Worm (Caenorhabditis elegans) whole organism, L4 larva: ENCODE results near the gene sth-1.

ENCODE experiments used
- T26A8.4 ChIP-seq: fragments of 200-800 bp; sonication (Bioruptor generic); IDR thresholded peaks from 2 replicates; pipeline ENCODE4 v1.3.6; 2022; ENCODE audit warnings: missing genetic modification characterization, missing compliant biosample characterization
- Y75B8A.6 ChIP-seq: fragments of 200-800 bp; sonication (Bioruptor generic); IDR thresholded peaks from 2 replicates; pipeline ENCODE4 v1.3.6; 2022; ENCODE audit warnings: missing genetic modification reagents, missing genetic modification characterization, missing compliant biosample characterization
- aha-1 ChIP-seq: fragments of 150-350 bp; peaks from one replicate; lab custom pipeline; 2014; ENCODE audit warnings: missing biosample characterization, missing genetic modification characterization
- attf-4 ChIP-seq: sonication (generic microtip); optimal IDR thresholded peaks from 3 replicates; lab custom pipeline; 2017; ENCODE audit warnings: missing biosample characterization, missing genetic modification characterization
- ceh-28 ChIP-seq: fragments of 150-350 bp; optimal IDR thresholded peaks from 2 replicates; lab custom pipeline; 2014; ENCODE audit warnings: missing biosample characterization, missing genetic modification reagents, missing genetic modification characterization
- ceh-32 ChIP-seq: sonication (generic microtip); optimal IDR thresholded peaks from 2 replicates; lab custom pipeline; 2016; ENCODE audit warnings: mild to moderate bottlenecking, missing genetic modification characterization, missing compliant biosample characterization; ENCODE audit not compliant: poor library complexity
- daf-12 ChIP-seq: fragments of 150-350 bp; optimal IDR thresholded peaks from 2 replicates; lab custom pipeline; 2014; ENCODE audit warnings: missing biosample characterization, missing genetic modification reagents, missing genetic modification characterization
- daf-19 ChIP-seq: fragments of 200-800 bp; sonication (Bioruptor generic); conservative IDR thresholded peaks from 2 replicates; pipeline ENCODE4 v1.3.6; 2022; ENCODE audit warnings: missing genetic modification characterization, missing compliant biosample characterization
- dpl-1 ChIP-seq: fragments of 150-350 bp; optimal IDR thresholded peaks from 2 replicates; lab custom pipeline; 2014; ENCODE audit warnings: missing biosample characterization, missing genetic modification reagents, missing genetic modification characterization
- duxl-1 ChIP-seq: sonication (generic microtip); optimal IDR thresholded peaks from 2 replicates; lab custom pipeline; 2016; ENCODE audit warnings: mild to moderate bottlenecking, missing genetic modification characterization, moderate library complexity, missing compliant biosample characterization; ENCODE audit not compliant: poor library complexity
- dve-1 ChIP-seq: sonication (generic microtip); optimal IDR thresholded peaks from 2 replicates; lab custom pipeline; 2017; ENCODE audit warnings: antibody characterized with exemption, mild to moderate bottlenecking, missing genetic modification characterization, missing compliant biosample characterization; ENCODE audit not compliant: insufficient read depth
- fkh-10 ChIP-seq: fragments of 150-350 bp; optimal IDR thresholded peaks from 2 replicates; lab custom pipeline; 2014; ENCODE audit warnings: missing biosample characterization, missing genetic modification reagents, missing genetic modification characterization
- hlh-11 ChIP-seq: fragments of 200-800 bp; sonication (Bioruptor generic); optimal IDR thresholded peaks from 2 replicates; lab custom pipeline; 2018; ENCODE audit warnings: mild to moderate bottlenecking, missing genetic modification characterization, missing compliant biosample characterization
- hmg-1.1 ChIP-seq: fragments of 200-800 bp; sonication (Bioruptor generic); IDR thresholded peaks from 2 replicates; pipeline ENCODE4 v1.3.6; 2022; ENCODE audit warnings: missing genetic modification reagents, missing genetic modification characterization, missing compliant biosample characterization
- lin-1 ChIP-seq: fragments of 200-800 bp; sonication (Bioruptor generic); IDR thresholded peaks from 2 replicates; pipeline ENCODE4 v1.3.6; 2022; ENCODE audit warnings: missing genetic modification reagents, missing genetic modification characterization, missing compliant biosample characterization
- lir-3 ChIP-seq: sonication (generic microtip); optimal IDR thresholded peaks from 2 replicates; lab custom pipeline; 2016; ENCODE audit warnings: mild to moderate bottlenecking, missing genetic modification characterization, missing compliant biosample characterization
- lsy-2 ChIP-seq, 2 experiments: fragments of 150-350 bp in 1 of 2; sonication (generic microtip) in 1 of 2; optimal IDR thresholded peaks; 2 replicates each; lab custom pipeline; 2014 to 2017; ENCODE audit warnings: missing biosample characterization in 2 of 2, missing genetic modification characterization in 2 of 2
- madf-5 ChIP-seq, 2 experiments: fragments of 200-800 bp; sonication (Bioruptor generic); IDR thresholded peaks; 2 replicates each; pipeline ENCODE4 v1.3.6; 2022; ENCODE audit warnings: missing compliant biosample characterization in 2 of 2, missing genetic modification characterization in 2 of 2
- madf-9 ChIP-seq: fragments of 200-800 bp; sonication (Bioruptor generic); conservative IDR thresholded peaks from 2 replicates; pipeline ENCODE4 v1.3.6; 2022; ENCODE audit warnings: missing genetic modification reagents, missing genetic modification characterization, missing compliant biosample characterization
- mep-1 ChIP-seq: fragments of 150-350 bp; sonication (generic microtip); optimal IDR thresholded peaks from 3 replicates; lab custom pipeline; 2014; ENCODE audit warnings: missing biosample characterization, missing genetic modification characterization
- mes-2 ChIP-seq: sonication (generic microtip); optimal IDR thresholded peaks from 2 replicates; lab custom pipeline; 2016; ENCODE audit warnings: missing genotype, mild to moderate bottlenecking, missing genetic modification characterization, missing compliant biosample characterization; ENCODE audit not compliant: poor library complexity, severe bottlenecking
- mxl-3 ChIP-seq: fragments of 200-800 bp; sonication (Bioruptor generic); optimal IDR thresholded peaks from 2 replicates; lab custom pipeline; 2018; ENCODE audit warnings: mild to moderate bottlenecking, missing genetic modification characterization, missing compliant biosample characterization
- nhr-102 ChIP-seq: sonication (generic microtip); optimal IDR thresholded peaks from 2 replicates; lab custom pipeline; 2016; ENCODE audit warnings: mild to moderate bottlenecking, missing genetic modification characterization, moderate library complexity, missing compliant biosample characterization
- nhr-111 ChIP-seq: fragments of 200-800 bp; sonication (Bioruptor generic); optimal IDR thresholded peaks from 2 replicates; lab custom pipeline; 2018; ENCODE audit warnings: mild to moderate bottlenecking, missing genetic modification characterization, missing compliant biosample characterization
- nhr-25 ChIP-seq: sonication (generic microtip); optimal IDR thresholded peaks from 2 replicates; lab custom pipeline; 2017; ENCODE audit warnings: missing genetic modification characterization, mild to moderate bottlenecking, missing compliant biosample characterization, antibody characterized with exemption, moderate library complexity, borderline replicate concordance; ENCODE audit not compliant: insufficient read depth
- nhr-48 ChIP-seq: sonication (generic microtip); optimal IDR thresholded peaks from 2 replicates; lab custom pipeline; 2016; ENCODE audit warnings: mild to moderate bottlenecking, missing genetic modification characterization, missing compliant biosample characterization
- pha-4 ChIP-seq, 2 experiments: fragments of 150-350 bp in 1 of 2; fragments of 200-800 bp in 1 of 2; sonication (Bioruptor generic) in 1 of 2; IDR thresholded peaks in 1 of 2; optimal IDR thresholded peaks in 1 of 2; 2 replicates each; pipeline versions ENCODE4 v1.3.6 to Lab custom; 2014 to 2022; ENCODE audit warnings: missing genetic modification characterization in 2 of 2, missing genetic modification reagents in 2 of 2, missing biosample characterization in 1 of 2, missing compliant biosample characterization in 1 of 2
- set-16 ChIP-seq: fragments of 200-800 bp; sonication (Bioruptor generic); IDR thresholded peaks from 2 replicates; pipeline ENCODE4 v1.3.6; 2022; ENCODE audit warnings: missing genetic modification reagents, missing genetic modification characterization, missing compliant biosample characterization
- snpc-1.2 ChIP-seq: fragments of 200-800 bp; sonication (Bioruptor generic); IDR thresholded peaks from 2 replicates; pipeline ENCODE4 v1.3.6; 2022; ENCODE audit warnings: missing genetic modification reagents, missing genetic modification characterization, missing compliant biosample characterization
- spr-1 ChIP-seq: sonication (generic microtip); optimal IDR thresholded peaks from 2 replicates; lab custom pipeline; 2016; ENCODE audit warnings: mild to moderate bottlenecking, missing genetic modification characterization, missing compliant biosample characterization
- tag-97 ChIP-seq: fragments of 200-800 bp; sonication (Bioruptor generic); IDR thresholded peaks from 2 replicates; pipeline ENCODE4 v1.3.6; 2022; ENCODE audit warnings: missing genetic modification characterization, missing compliant biosample characterization
- tra-1 ChIP-seq: fragments of 200-800 bp; sonication (Bioruptor generic); IDR thresholded peaks from 2 replicates; pipeline ENCODE4 v1.3.6; 2022; ENCODE audit warnings: missing genetic modification reagents, missing genetic modification characterization, missing compliant biosample characterization
- unc-62 ChIP-seq, 3 experiments: fragments of 150-350 bp in 1 of 3; sonication (generic microtip); optimal IDR thresholded peaks in 2 of 3; peaks in 1 of 3; 1 replicate in 1 of 3; 2 replicates in 2 of 3; lab custom pipeline; 2014 to 2017; ENCODE audit warnings: missing biosample characterization in 3 of 3, missing genetic modification characterization in 3 of 3, missing genetic modification reagents in 3 of 3, missing genotype in 1 of 3
- zfp-3 ChIP-seq: fragments of 200-800 bp; sonication (Bioruptor generic); conservative IDR thresholded peaks from 2 replicates; pipeline ENCODE4 v1.3.6; 2022; ENCODE audit warnings: missing genetic modification reagents, missing genetic modification characterization, missing compliant biosample characterization
- zip-11 ChIP-seq: fragments of 200-800 bp; sonication (Bioruptor generic); IDR thresholded peaks from 2 replicates; pipeline ENCODE4 v1.3.6; 2022; ENCODE audit warnings: missing genetic modification characterization, missing compliant biosample characterization

sth-1 gene

ce11 chrV:8034811-8035210, 17.1 kb upstream of the sth-1 start, which contains the start of gene algn-12:
TSS of gene algn-12 (plus strand) at chrV:8035111.
- TF ChIP-seq Y75B8A.6 (GFP tag; lab: Robert Waterston, UW): no peak
- TF ChIP-seq fkh-10 (GFP tag; lab: Kevin White, UChicago): no peak
- TF ChIP-seq ceh-32 (tag; lab: Kevin White, UChicago): no peak
- no peak for TF ChIP-seq set-16 (GFP tag; lab: Robert Waterston, UW)
- TF ChIP-seq nhr-48 (tag; lab: Kevin White, UChicago): no peak
- TF ChIP-seq snpc-1.2 (GFP tag; lab: Robert Waterston, UW): no peak
- TF ChIP-seq ceh-28: no peak
- no peak for TF ChIP-seq hmg-1.1 (GFP tag; lab: Robert Waterston, UW)
- TF ChIP-seq daf-12 (tag; lab: Kevin White, UChicago): no peak
- no peak for TF ChIP-seq madf-9 (GFP tag; lab: Robert Waterston, UW)
- TF ChIP-seq zfp-3 (GFP tag; lab: Robert Waterston, UW): no peak
- TF ChIP-seq lir-3 (tag; lab: Kevin White, UChicago): no peak
- TF ChIP-seq, all 104 proteins: peak for 0

ce11 chrV:8035947-8036346, 16.0 kb upstream of the sth-1 start, which contains the start of gene ZC513.14:
TSS of gene ZC513.14 (minus strand) at chrV:8036047.
- TF ChIP-seq hlh-11 (tag; lab: Kevin White, UChicago) (no peak), Y75B8A.6 (GFP tag; lab: Robert Waterston, UW) (no peak), daf-19 (GFP tag; lab: Robert Waterston, UW) (no peak)

- TF ChIP-seq tag-97 (GFP tag; lab: Robert Waterston, UW): no peak
- TF ChIP-seq dpl-1 (GFP tag; lab: Kevin White, UChicago): no peak
- peak; percentile 30 for TF ChIP-seq attf-4 (tag; lab: Kevin White, UChicago)
- TF ChIP-seq spr-1 (tag; lab: Kevin White, UChicago): peak; percentile 61
- TF ChIP-seq aha-1: peak; percentile 52
- no peak for TF ChIP-seq unc-62 (GFP tag; optimal IDR thresholded peaks at IDR 0.05 in 1 of 2; lab: Kevin White, UChicago)
- TF ChIP-seq unc-62 (tag; optimal IDR thresholded peaks at IDR 0.05; lab: Kevin White, UChicago): no peak
- TF ChIP-seq nhr-102 (tag; lab: Kevin White, UChicago): peak; percentile 44
- TF ChIP-seq pha-4 (GFP tag; IDR thresholded peaks at IDR 0.05; lab: Robert Waterston, UW): 0 out of 2 replicates have a peak, but pooled peaks have one; percentile 9
- TF ChIP-seq pha-4 (tag; optimal IDR thresholded peaks at IDR 0.05; lab: Kevin White, UChicago): no peak
- TF ChIP-seq nhr-111 (GFP tag; lab: Kevin White, UChicago): peak; percentile 24
- peak; percentile 57; the same call in 1 of the 2 replicates for TF ChIP-seq T26A8.4
- TF ChIP-seq mxl-3 (GFP tag; lab: Kevin White, UChicago): no peak
- no peak for TF ChIP-seq zip-11 (GFP tag; lab: Robert Waterston, UW)
- peak; percentile 82; the same call in 1 of the 2 replicates for TF ChIP-seq zfp-3 (GFP tag; lab: Robert Waterston, UW)
- TF ChIP-seq lsy-2 (tag; optimal IDR thresholded peaks at IDR 0.05; lab: Kevin White, UChicago): peak in 1 of 2 experiments; percentile 47
- peak; percentile 83 for TF ChIP-seq duxl-1 (tag; lab: Kevin White, UChicago)
- TF ChIP-seq lin-1 (GFP tag; lab: Robert Waterston, UW): peak; percentile 52; the same call in 1 of the 2 replicates
- peak; percentile 85 for TF ChIP-seq nhr-25 (tag; lab: Kevin White, UChicago)
- TF ChIP-seq madf-5 (GFP tag; IDR thresholded peaks at IDR 0.05; lab: Robert Waterston, UW): no peak
- peak; percentile 15 for TF ChIP-seq hlh-11 (tag; lab: Kevin White, UChicago)
- TF ChIP-seq dve-1: peak; percentile 16
- TF ChIP-seq mep-1 (tag; lab: Kevin White, UChicago): peak; percentile 79
- TF ChIP-seq lir-3 (tag; lab: Kevin White, UChicago): no peak
- peak; percentile 0 for TF ChIP-seq mes-2 (tag; lab: Kevin White, UChicago)
- peak; percentile 19; the same call in 1 of the 2 replicates for TF ChIP-seq tra-1 (GFP tag; lab: Robert Waterston, UW)
These were observed 12.8 kb upstream of the sth-1 start for ce11 chrV:8039085-8039525.
